Fruit fly (Drosophila melanogaster) whole organism, prepupa: Measurements from ENCODE around the gene Qsox2.

Experiments used
- Blimp-1 ChIP-seq: fragments of 200-800 bp; sonication (Bioruptor generic); optimal IDR thresholded peaks from 3 replicates; lab custom pipeline; 2017; ENCODE audit warnings: missing biosample characterization, missing genetic modification characterization, mild to moderate bottlenecking, moderate library complexity, missing genetic modification reagents
- CG10631 ChIP-seq: fragments of 200-800 bp; sonication (Bioruptor generic); optimal IDR thresholded peaks from 2 replicates; lab custom pipeline; 2016; ENCODE audit warnings: missing biosample characterization, missing genetic modification characterization
- CG10669 ChIP-seq: fragments of 200-800 bp; sonication (Bioruptor generic); optimal IDR thresholded peaks from 3 replicates; lab custom pipeline; 2018; ENCODE audit warnings: missing biosample characterization, mild to moderate bottlenecking, missing genetic modification characterization, moderate library complexity
- CG11294 ChIP-seq: fragments of 200-800 bp; sonication (Bioruptor generic); IDR thresholded peaks from 2 replicates; pipeline ENCODE4 v1.3.6; 2022; ENCODE audit warnings: missing biosample characterization, missing genetic modification characterization
- CG11762 ChIP-seq: fragments of 200-800 bp; sonication (Bioruptor generic); optimal IDR thresholded peaks from 3 replicates; lab custom pipeline; 2016; ENCODE audit warnings: missing biosample characterization, missing genetic modification characterization; ENCODE audit not compliant: insufficient read depth
- CG11902 ChIP-seq: fragments of 200-800 bp; sonication (Bioruptor generic); optimal IDR thresholded peaks from 3 replicates; lab custom pipeline; 2016; ENCODE audit warnings: missing biosample characterization, missing genetic modification characterization
- CG15336 ChIP-seq: fragments of 200-800 bp; sonication (Bioruptor generic); IDR thresholded peaks from 2 replicates; pipeline ENCODE4 v1.3.6; 2022; ENCODE audit warnings: missing biosample characterization, missing genetic modification characterization
- CG16779 ChIP-seq: fragments of 200-800 bp; sonication (Bioruptor generic); optimal IDR thresholded peaks from 3 replicates; lab custom pipeline; 2017; ENCODE audit warnings: missing biosample characterization, mild to moderate bottlenecking, missing genetic modification characterization
- CG3032 ChIP-seq: fragments of 200-800 bp; optimal IDR thresholded peaks from 2 replicates; lab custom pipeline; 2019; ENCODE audit warnings: missing biosample characterization, mild to moderate bottlenecking, missing genetic modification characterization, moderate library complexity
- CG31627 ChIP-seq: fragments of 200-800 bp; sonication (Bioruptor generic); optimal IDR thresholded peaks from 3 replicates; lab custom pipeline; 2016; ENCODE audit warnings: missing biosample characterization, missing genetic modification characterization
- CG32006 ChIP-seq: fragments of 200-800 bp; sonication (Bioruptor generic); optimal IDR thresholded peaks from 3 replicates; lab custom pipeline; 2017; ENCODE audit warnings: missing biosample characterization, mild to moderate bottlenecking, missing genetic modification characterization
- CG34406 ChIP-seq: fragments of 200-800 bp; sonication (Bioruptor generic); optimal IDR thresholded peaks from 3 replicates; lab custom pipeline; 2016; ENCODE audit warnings: missing biosample characterization, missing genetic modification characterization
- CG3919 ChIP-seq: fragments of 200-800 bp; sonication (Bioruptor generic); optimal IDR thresholded peaks from 3 replicates; lab custom pipeline; 2016; ENCODE audit warnings: missing biosample characterization, missing genetic modification characterization
- CG4318 ChIP-seq: fragments of 200-800 bp; sonication (Bioruptor generic); optimal IDR thresholded peaks from 3 replicates; lab custom pipeline; 2017; ENCODE audit warnings: missing biosample characterization, mild to moderate bottlenecking, missing genetic modification characterization
- CG6163 ChIP-seq: fragments of 200-800 bp; sonication (Bioruptor generic); IDR thresholded peaks from 3 replicates; pipeline ENCODE4 v1.3.6; 2022; ENCODE audit warnings: missing biosample characterization, missing genetic modification characterization
- CG6276 ChIP-seq: fragments of 200-800 bp; sonication (Bioruptor generic); optimal IDR thresholded peaks from 2 replicates; lab custom pipeline; 2017; ENCODE audit warnings: missing biosample characterization, mild to moderate bottlenecking, missing genetic modification characterization
- CG6792 ChIP-seq: fragments of 200-800 bp; sonication (Bioruptor generic); optimal IDR thresholded peaks from 3 replicates; lab custom pipeline; 2016; ENCODE audit warnings: missing biosample characterization, missing genetic modification characterization
- CG6808 ChIP-seq: fragments of 200-800 bp; sonication (Bioruptor generic); optimal IDR thresholded peaks from 3 replicates; lab custom pipeline; 2017; ENCODE audit warnings: missing biosample characterization, missing genetic modification characterization, mild to moderate bottlenecking, moderate library complexity, missing genetic modification reagents
- CG6854 ChIP-seq: fragments of 200-800 bp; sonication (Bioruptor generic); optimal IDR thresholded peaks from 2 replicates; lab custom pipeline; 2017; ENCODE audit warnings: missing biosample characterization, mild to moderate bottlenecking, missing genetic modification characterization
- CG7368 ChIP-seq: fragments of 200-800 bp; sonication (Bioruptor generic); optimal IDR thresholded peaks from 3 replicates; lab custom pipeline; 2016; ENCODE audit warnings: missing biosample characterization, missing genetic modification characterization
- CG8119 ChIP-seq: fragments of 200-800 bp; sonication (Bioruptor generic); IDR thresholded peaks from 3 replicates; pipeline ENCODE4 v1.3.6; 2022; ENCODE audit warnings: missing biosample characterization, missing genetic modification characterization
- CG8319 ChIP-seq: fragments of 200-800 bp; sonication (Bioruptor generic); optimal IDR thresholded peaks from 3 replicates; lab custom pipeline; 2016; ENCODE audit warnings: missing biosample characterization, missing genetic modification characterization
- CG9139 ChIP-seq: fragments of 200-800 bp; sonication (Bioruptor generic); optimal IDR thresholded peaks from 3 replicates; lab custom pipeline; 2017; ENCODE audit warnings: missing biosample characterization, mild to moderate bottlenecking, missing genetic modification characterization
- Eip75B ChIP-seq: fragments of 200-800 bp; sonication (Bioruptor generic); optimal IDR thresholded peaks from 3 replicates; lab custom pipeline; 2016; ENCODE audit warnings: missing biosample characterization, missing genetic modification characterization
- Eip78C ChIP-seq: fragments of 200-800 bp; sonication (Bioruptor generic); peaks from one replicate; lab custom pipeline; 2016; ENCODE audit warnings: missing biosample characterization, missing genetic modification characterization
- Eip93F ChIP-seq: fragments of 200-800 bp; sonication (Bioruptor generic); optimal IDR thresholded peaks from 2 replicates; lab custom pipeline; 2016; ENCODE audit warnings: missing biosample characterization, mild to moderate bottlenecking, missing genetic modification characterization
- Ets21C ChIP-seq: fragments of 200-800 bp; sonication (Bioruptor generic); optimal IDR thresholded peaks from 3 replicates; lab custom pipeline; 2016; ENCODE audit warnings: missing biosample characterization, missing genetic modification characterization
- Gug ChIP-seq: fragments of 200-800 bp; sonication (Bioruptor generic); IDR thresholded peaks from 2 replicates; pipeline ENCODE4 v1.3.6; 2022; ENCODE audit warnings: missing biosample characterization, missing genetic modification characterization
- Hr38 ChIP-seq: sonication (Bioruptor generic); optimal IDR thresholded peaks from 2 replicates; lab custom pipeline; 2016; ENCODE audit warnings: missing biosample characterization, missing genetic modification characterization
- Hr39 ChIP-seq: fragments of 200-800 bp; sonication (Bioruptor generic); optimal IDR thresholded peaks from 2 replicates; lab custom pipeline; 2016; ENCODE audit warnings: missing biosample characterization, missing genetic modification characterization
- Lpt ChIP-seq: fragments of 200-800 bp; sonication (Bioruptor generic); optimal IDR thresholded peaks from 3 replicates; lab custom pipeline; 2016; ENCODE audit warnings: missing biosample characterization, missing genetic modification characterization
- Met ChIP-seq: fragments of 200-800 bp; sonication (Bioruptor generic); optimal IDR thresholded peaks from 3 replicates; lab custom pipeline; 2016; ENCODE audit warnings: missing biosample characterization, missing genetic modification characterization
- OdsH ChIP-seq: fragments of 200-800 bp; sonication (Bioruptor generic); optimal IDR thresholded peaks from 3 replicates; lab custom pipeline; 2016; ENCODE audit warnings: missing biosample characterization, missing genetic modification characterization
- Smox ChIP-seq: fragments of 200-800 bp; sonication (Bioruptor generic); optimal IDR thresholded peaks from 3 replicates; lab custom pipeline; 2016; ENCODE audit warnings: missing biosample characterization, missing genetic modification characterization
- Sox102F ChIP-seq: fragments of 200-800 bp; sonication (Bioruptor generic); optimal IDR thresholded peaks from 2 replicates; lab custom pipeline; 2016; ENCODE audit warnings: missing biosample characterization, mild to moderate bottlenecking, missing genetic modification characterization
- Sox15 ChIP-seq: fragments of 200-800 bp; sonication (Bioruptor generic); optimal IDR thresholded peaks from 3 replicates; lab custom pipeline; 2016; ENCODE audit warnings: missing biosample characterization, missing genetic modification characterization
- achi ChIP-seq: fragments of 200-800 bp; sonication (Bioruptor generic); optimal IDR thresholded peaks from 3 replicates; lab custom pipeline; 2016; ENCODE audit warnings: missing biosample characterization, missing genetic modification characterization
- acj6 ChIP-seq: fragments of 200-800 bp; sonication (Bioruptor generic); optimal IDR thresholded peaks from 3 replicates; lab custom pipeline; 2016; ENCODE audit warnings: missing biosample characterization, missing genetic modification characterization
- cyc ChIP-seq: fragments of 200-800 bp; sonication (Bioruptor generic); optimal IDR thresholded peaks from 3 replicates; lab custom pipeline; 2016; ENCODE audit warnings: missing biosample characterization, missing genetic modification characterization
- eg ChIP-seq: fragments of 200-800 bp; sonication (Bioruptor generic); IDR thresholded peaks from 3 replicates; pipeline ENCODE4 v1.3.6; 2022; ENCODE audit warnings: missing biosample characterization, missing genetic modification characterization
- esn ChIP-seq: fragments of 200-800 bp; sonication (Bioruptor generic); optimal IDR thresholded peaks from 2 replicates; lab custom pipeline; 2016; ENCODE audit warnings: missing biosample characterization, mild to moderate bottlenecking, missing genetic modification characterization, moderate library complexity
- fd59A ChIP-seq: fragments of 200-800 bp; sonication (Bioruptor generic); optimal IDR thresholded peaks from 2 replicates; lab custom pipeline; 2017; ENCODE audit warnings: missing biosample characterization, mild to moderate bottlenecking, missing genetic modification characterization, missing genetic modification reagents
- fd85E ChIP-seq: fragments of 200-800 bp; sonication (Bioruptor generic); optimal IDR thresholded peaks from 3 replicates; lab custom pipeline; 2016; ENCODE audit warnings: missing biosample characterization, missing genetic modification characterization
- fkh ChIP-seq: fragments of 200-800 bp; sonication (Bioruptor generic); optimal IDR thresholded peaks from 3 replicates; lab custom pipeline; 2017; ENCODE audit warnings: missing biosample characterization, mild to moderate bottlenecking, missing genetic modification characterization, moderate library complexity
- net ChIP-seq: fragments of 200-800 bp; sonication (Bioruptor generic); optimal IDR thresholded peaks from 3 replicates; lab custom pipeline; 2016; ENCODE audit warnings: missing biosample characterization, missing genetic modification characterization
- pdm3 ChIP-seq: fragments of 200-800 bp; sonication (Bioruptor generic); optimal IDR thresholded peaks from 3 replicates; lab custom pipeline; 2016; ENCODE audit warnings: missing biosample characterization, missing genetic modification characterization
- spab ChIP-seq: fragments of 200-800 bp; sonication (Bioruptor generic); optimal IDR thresholded peaks from 2 replicates; lab custom pipeline; 2017; ENCODE audit warnings: missing biosample characterization, mild to moderate bottlenecking, missing genetic modification characterization, missing genetic modification reagents
- ss ChIP-seq, 2 experiments: fragments of 200-800 bp; sonication (Bioruptor generic); optimal IDR thresholded peaks; 2 replicates in 1 of 2; 3 replicates in 1 of 2; lab custom pipeline; 2017 to 2018; ENCODE audit warnings: mild to moderate bottlenecking in 2 of 2, missing biosample characterization in 2 of 2, missing genetic modification characterization in 2 of 2, moderate library complexity in 1 of 2
- topi ChIP-seq: fragments of 200-800 bp; sonication (Bioruptor generic); optimal IDR thresholded peaks from 3 replicates; lab custom pipeline; 2016; ENCODE audit warnings: missing biosample characterization, missing genetic modification characterization
- vri ChIP-seq: fragments of 200-800 bp; sonication (Bioruptor generic); optimal IDR thresholded peaks from 3 replicates; lab custom pipeline; 2016; ENCODE audit warnings: missing biosample characterization, mild to moderate bottlenecking, missing genetic modification characterization

Gene Qsox2

DNA sequence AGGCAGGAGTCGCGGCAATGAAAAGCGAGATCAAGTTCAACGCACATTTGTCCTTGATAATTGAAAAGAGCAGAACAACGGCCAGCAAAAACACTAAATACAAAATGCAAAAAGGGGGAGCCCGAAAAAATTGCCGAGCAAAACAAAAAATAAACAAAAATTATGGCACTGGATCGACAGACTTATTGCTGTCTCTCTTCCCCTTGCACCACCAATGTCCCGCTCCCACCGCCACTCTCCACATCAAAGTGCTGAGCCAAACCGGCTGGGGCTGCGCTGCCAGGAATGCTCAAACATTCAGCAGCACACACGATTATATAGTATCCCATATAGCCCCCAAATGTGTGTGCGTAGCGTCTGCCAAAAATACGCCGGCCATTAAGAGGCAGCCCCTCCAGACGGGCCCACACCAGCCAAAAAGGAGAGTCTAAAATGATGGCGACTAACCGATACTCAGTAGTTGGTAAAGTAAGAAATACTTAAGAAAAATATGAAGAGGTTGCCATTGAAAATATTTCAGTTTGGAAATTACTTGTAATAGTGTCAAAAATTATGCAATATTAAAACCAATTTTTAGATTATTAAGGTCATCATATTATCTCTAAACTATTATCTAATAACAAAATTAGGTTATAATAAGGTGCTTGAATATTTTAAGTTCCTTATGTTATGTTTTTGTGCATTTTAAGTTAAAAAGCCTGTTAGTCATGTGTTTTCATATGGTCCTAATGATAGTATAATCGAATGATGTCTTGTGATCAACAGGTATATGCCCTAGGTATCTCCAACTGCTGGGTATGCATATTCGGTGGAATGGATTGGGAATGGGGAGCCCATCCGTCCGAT lies 8.0 kb downstream of the Qsox2 start:
- TF ChIP-seq CG8119 (GFP tag; lab: Robert Waterston, UW): peak; percentile 23; the same call in 1 of the 3 replicates
- peak; percentile 38 for TF ChIP-seq CG11902 (GFP tag; lab: Kevin White, UChicago)
- TF ChIP-seq achi (GFP tag; lab: Kevin White, UChicago): peak; percentile 76
- TF ChIP-seq cyc: peak; percentile 26
- TF ChIP-seq Lpt (GFP tag; lab: Kevin White, UChicago): no peak
- peak; percentile 69 for TF ChIP-seq CG31627 (GFP tag; lab: Kevin White, UChicago)
- TF ChIP-seq net (GFP tag; lab: Kevin White, UChicago): peak; percentile 42
- TF ChIP-seq CG6276 (GFP tag; lab: Kevin White, UChicago): peak; percentile 15
- peak; percentile 80 for TF ChIP-seq topi
- peak; percentile 84 for TF ChIP-seq CG10631 (GFP tag; lab: Kevin White, UChicago)
- 0 out of 3 replicates have a peak, but pooled peaks have one; percentile 53 for TF ChIP-seq CG6163
- peak; percentile 27 for TF ChIP-seq Ets21C (GFP tag; lab: Kevin White, UChicago)
- peak; percentile 66 for TF ChIP-seq CG11762
- peak; percentile 74 for TF ChIP-seq Eip75B (GFP tag; lab: Kevin White, UChicago)
- peak; percentile 19 for TF ChIP-seq CG16779 (tag; lab: Kevin White, UChicago)
- TF ChIP-seq esn (GFP tag; lab: Kevin White, UChicago): peak; percentile 86
- TF ChIP-seq CG11294: no peak
- TF ChIP-seq fd59A: peak; percentile 85
- no peak for TF ChIP-seq fkh (GFP tag; lab: Kevin White, UChicago)
- TF ChIP-seq Eip78C (GFP tag; lab: Kevin White, UChicago): peak; percentile 91
- no peak for TF ChIP-seq eg (GFP tag; lab: Robert Waterston, UW)
- TF ChIP-seq acj6 (GFP tag; lab: Kevin White, UChicago): peak; percentile 74
- peak; percentile 71 for TF ChIP-seq CG10669 (GFP tag; lab: Kevin White, UChicago)
- no peak for TF ChIP-seq Hr38
- TF ChIP-seq CG7368: peak; percentile 28
- peak; percentile 75 for TF ChIP-seq pdm3 (GFP tag; lab: Kevin White, UChicago)
- TF ChIP-seq Met (GFP tag; lab: Kevin White, UChicago): peak; percentile 78
- TF ChIP-seq CG4318 (GFP tag; lab: Kevin White, UChicago): peak; percentile 38
- TF ChIP-seq CG32006 (GFP tag; lab: Kevin White, UChicago): peak; percentile 70
- TF ChIP-seq Smox: peak; percentile 58
- TF ChIP-seq vri (GFP tag; lab: Kevin White, UChicago): peak; percentile 62
- TF ChIP-seq CG8319 (GFP tag; lab: Kevin White, UChicago): peak; percentile 46
- TF ChIP-seq OdsH (GFP tag; lab: Kevin White, UChicago): peak; percentile 60
- TF ChIP-seq CG6792 (GFP tag; lab: Kevin White, UChicago): peak; percentile 71
- TF ChIP-seq CG6808 (GFP tag; lab: Kevin White, UChicago): peak; percentile 86
- TF ChIP-seq Blimp-1: peak; percentile 64
- peak; percentile 67 for TF ChIP-seq Sox102F (GFP tag; lab: Kevin White, UChicago)
- peak; percentile 65 for TF ChIP-seq CG3919 (GFP tag; lab: Kevin White, UChicago)
- TF ChIP-seq Gug: no peak
- TF ChIP-seq Hr39 (GFP tag; lab: Kevin White, UChicago): peak; percentile 52
- TF ChIP-seq CG6854: no peak
- peak; percentile 32 for TF ChIP-seq CG9139 (GFP tag; lab: Kevin White, UChicago)
- peak; percentile 65 to 81 for TF ChIP-seq ss (GFP tag; optimal IDR thresholded peaks at IDR 0.05; lab: Kevin White, UChicago)
- TF ChIP-seq fd85E (GFP tag; lab: Kevin White, UChicago): no peak
- peak; percentile 82 for TF ChIP-seq CG3032
- TF ChIP-seq Sox15: peak; percentile 57
- peak; percentile 75 for TF ChIP-seq CG34406 (GFP tag; lab: Kevin White, UChicago)
- peak; percentile 85 for TF ChIP-seq spab (GFP tag; lab: Kevin White, UChicago)
- peak; percentile 38; the same call in 1 of the 2 replicates for TF ChIP-seq CG15336 (GFP tag; lab: Robert Waterston, UW)
- no peak for TF ChIP-seq Eip93F
